Worm (Caenorhabditis elegans): ENCODE results near the gene rsp-1.

ce11 chrII:11418476-11418875, 34.7 kb upstream of the rsp-1 start:
- TF ChIP-seq lin-11 (tag; optimal IDR thresholded peaks at IDR 0.05) (no peak), nhr-237 (tag; optimal IDR thresholded peaks at IDR 0.05) (no peak)
